Worm (Caenorhabditis elegans): ENCODE data around the gene B0507.1.
A peak's percentile ranks its signal among the peaks of the same experiment; 100 is the strongest.

Gene B0507.1

DNA sequence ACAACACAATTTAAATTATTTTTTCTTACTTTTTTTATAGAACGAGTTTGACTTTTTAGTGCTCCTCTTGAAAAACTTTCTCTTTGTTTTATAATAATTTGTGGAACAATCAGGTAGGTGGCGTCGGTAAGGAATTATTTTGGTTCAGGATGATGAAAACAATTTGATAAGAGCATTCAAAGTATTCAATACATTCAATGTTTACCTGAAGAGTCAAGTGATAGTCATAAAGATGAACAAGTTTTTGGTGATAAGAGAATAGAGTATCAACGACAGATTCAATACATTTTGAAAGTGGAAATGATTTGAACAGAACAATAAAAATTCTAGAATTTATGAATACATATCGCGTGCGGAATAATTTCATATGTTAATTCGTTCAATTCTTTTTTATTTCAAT, 8.9 kb upstream of the B0507.1 start:
- TF ChIP-seq ama-1 (optimal IDR thresholded peaks at IDR 0.05) (no peak), tra-4 (tag; optimal IDR thresholded peaks at IDR 0.05) (no peak), ets-7 (tag; optimal IDR thresholded peaks at IDR 0.05) (no peak), ceh-13 (GFP tag; optimal IDR thresholded peaks at IDR 0.05) (no peak), hmg-4 (GFP tag; optimal IDR thresholded peaks at IDR 0.05) (no peak), hnd-1 (tag; optimal IDR thresholded peaks at IDR 0.05) (no peak), tbx-11 (GFP tag; IDR thresholded peaks at IDR 0.05) (no peak), hmbx-1 (tag; optimal IDR thresholded peaks at IDR 0.05) (no peak), tbx-37 (GFP tag; conservative IDR thresholded peaks at IDR 0.05) (no peak), flt-1 (GFP tag; IDR thresholded peaks at IDR 0.05) (no peak), aly-1 (tag; optimal IDR thresholded peaks at IDR 0.05) (no peak), pes-1 (GFP tag; IDR thresholded peaks at IDR 0.05) (no peak), B0310.2 (tag; optimal IDR thresholded peaks at IDR 0.05) (no peak)

DNA sequence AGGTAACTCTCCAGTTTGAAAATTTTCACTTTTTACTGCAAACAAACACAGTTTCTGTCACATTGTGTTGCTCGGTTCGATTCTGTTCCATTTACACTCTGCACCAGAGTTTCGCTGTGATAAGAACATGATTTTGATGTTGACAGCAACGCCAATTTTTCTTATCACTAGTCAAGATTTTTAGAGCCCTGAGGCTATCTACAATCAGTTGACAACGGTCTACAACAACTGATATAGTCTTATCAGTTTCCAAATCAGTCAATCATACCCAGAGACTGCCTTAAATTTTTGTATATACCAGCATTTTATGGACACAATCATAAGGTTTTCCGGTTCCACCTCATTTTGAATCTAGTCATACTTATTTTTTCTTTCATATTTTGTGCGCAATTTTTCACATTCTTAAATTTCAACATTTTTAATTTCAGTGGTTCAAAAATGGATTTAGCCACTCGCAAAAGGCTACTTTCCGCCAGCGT, 7.8 kb upstream of the B0507.1 start, which contains the start of gene B0507.3:
Gene B0507.3, plus strand, starts transcription at position 429 of the 479 bp plus-strand sequence.
- no peak for TF ChIP-seq aly-1 (tag; optimal IDR thresholded peaks at IDR 0.05)
- TF ChIP-seq tra-4 (tag; optimal IDR thresholded peaks at IDR 0.05): no peak
- TF ChIP-seq tbx-37 (GFP tag; conservative IDR thresholded peaks at IDR 0.05): no peak
- TF ChIP-seq tbx-11 (GFP tag; IDR thresholded peaks at IDR 0.05): no peak
- no peak for TF ChIP-seq scrt-1 (GFP tag; IDR thresholded peaks at IDR 0.05)
- no peak for TF ChIP-seq hnd-1 (tag; optimal IDR thresholded peaks at IDR 0.05)
- TF ChIP-seq sea-1 (GFP tag; conservative IDR thresholded peaks at IDR 0.05): no peak
- no peak for TF ChIP-seq ets-7 (tag; optimal IDR thresholded peaks at IDR 0.05)
- no peak for TF ChIP-seq flt-1 (GFP tag; IDR thresholded peaks at IDR 0.05)

ce11 chrV:8769154-8769553, 7.2 kb upstream of the B0507.1 start:
- no peak for TF ChIP-seq ceh-13 (GFP tag; optimal IDR thresholded peaks at IDR 0.05)
- no peak for TF ChIP-seq ceh-36 (tag; optimal IDR thresholded peaks at IDR 0.05)
- TF ChIP-seq aly-1 (tag; optimal IDR thresholded peaks at IDR 0.05): no peak
- TF ChIP-seq F13C5.2 (tag; optimal IDR thresholded peaks at IDR 0.05): no peak
- TF ChIP-seq hnd-1 (tag; optimal IDR thresholded peaks at IDR 0.05): no peak
- TF ChIP-seq flt-1 (GFP tag; IDR thresholded peaks at IDR 0.05): no peak
- no peak for TF ChIP-seq tbx-37 (GFP tag; conservative IDR thresholded peaks at IDR 0.05)
- TF ChIP-seq hmg-4 (GFP tag; optimal IDR thresholded peaks at IDR 0.05): no peak
- TF ChIP-seq ama-1 (optimal IDR thresholded peaks at IDR 0.05): no peak
- TF ChIP-seq ets-7 (tag; optimal IDR thresholded peaks at IDR 0.05): no peak
- no peak for TF ChIP-seq sea-1 (GFP tag; conservative IDR thresholded peaks at IDR 0.05)

ce11 chrV:8771599-8771998, 4.8 kb upstream of the B0507.1 start, which contains the start of gene srx-115:
srx-115 (plus strand) TSS chrV:8771899.
- no peak for TF ChIP-seq hmbx-1 (tag; optimal IDR thresholded peaks at IDR 0.05)
- TF ChIP-seq sea-1 (GFP tag; conservative IDR thresholded peaks at IDR 0.05): no peak
- no peak for TF ChIP-seq ets-7 (tag; optimal IDR thresholded peaks at IDR 0.05)
- TF ChIP-seq ceh-36 (tag; optimal IDR thresholded peaks at IDR 0.05): no peak
- TF ChIP-seq B0310.2 (tag; optimal IDR thresholded peaks at IDR 0.05): no peak
- TF ChIP-seq scrt-1 (GFP tag; IDR thresholded peaks at IDR 0.05): no peak
- no peak for TF ChIP-seq hnd-1 (tag; optimal IDR thresholded peaks at IDR 0.05)

DNA sequence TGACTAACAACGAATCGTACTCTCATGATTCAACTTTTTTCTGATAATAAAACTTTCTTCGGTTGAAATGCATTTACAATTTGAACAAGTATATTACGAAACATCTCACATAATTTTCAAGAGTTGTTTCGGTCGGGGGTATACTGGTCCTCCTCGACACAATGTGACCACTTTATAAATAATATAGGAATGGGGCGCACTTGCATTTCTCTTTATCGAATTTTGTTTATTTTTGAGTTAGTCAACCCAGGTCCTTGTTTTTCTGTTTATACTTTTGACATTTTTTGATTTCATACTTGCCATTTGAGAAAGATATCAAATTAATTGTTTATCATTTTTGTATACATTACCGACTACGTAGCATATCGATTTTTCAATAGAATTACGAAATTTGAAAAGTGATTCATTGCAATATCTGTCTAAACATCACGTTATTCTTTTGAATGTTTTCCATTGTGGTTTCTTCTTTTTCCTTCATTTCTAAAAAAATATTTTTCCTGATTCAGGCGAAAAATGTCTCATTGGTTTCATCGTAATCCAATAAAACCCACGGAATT, 2.5 kb upstream of the B0507.1 start, which contains the start of gene B0507.2:
Gene B0507.2, plus strand, starts transcription at position 507 of the 557 bp plus-strand sequence.
- TF ChIP-seq ets-7 (tag; optimal IDR thresholded peaks at IDR 0.05) (no peak), hmbx-1 (tag; optimal IDR thresholded peaks at IDR 0.05) (no peak), tra-4 (tag; optimal IDR thresholded peaks at IDR 0.05) (no peak), ceh-13 (GFP tag; optimal IDR thresholded peaks at IDR 0.05) (no peak), B0310.2 (tag; optimal IDR thresholded peaks at IDR 0.05) (no peak), ama-1 (optimal IDR thresholded peaks at IDR 0.05) (no peak), tbx-37 (GFP tag; conservative IDR thresholded peaks at IDR 0.05) (no peak), pes-1 (GFP tag; IDR thresholded peaks at IDR 0.05) (no peak), ceh-36 (tag; optimal IDR thresholded peaks at IDR 0.05) (no peak), aly-1 (tag; optimal IDR thresholded peaks at IDR 0.05) (no peak), tbx-11 (GFP tag; IDR thresholded peaks at IDR 0.05) (no peak), hmg-4 (GFP tag; optimal IDR thresholded peaks at IDR 0.05) (no peak), sea-1 (GFP tag; conservative IDR thresholded peaks at IDR 0.05) (no peak), scrt-1 (GFP tag; IDR thresholded peaks at IDR 0.05) (no peak), flt-1 (GFP tag; IDR thresholded peaks at IDR 0.05) (no peak)

ce11 chrV:8781164-8781563, 4.8 kb downstream of the B0507.1 start:
- TF ChIP-seq F13C5.2 (tag; optimal IDR thresholded peaks at IDR 0.05) (no peak), ama-1 (optimal IDR thresholded peaks at IDR 0.05) (no peak), sea-1 (GFP tag; conservative IDR thresholded peaks at IDR 0.05) (no peak), ceh-36 (tag; optimal IDR thresholded peaks at IDR 0.05) (no peak), tra-4 (tag; optimal IDR thresholded peaks at IDR 0.05) (no peak), tbx-37 (GFP tag; conservative IDR thresholded peaks at IDR 0.05) (no peak), flt-1 (GFP tag; IDR thresholded peaks at IDR 0.05) (no peak), ceh-13 (GFP tag; optimal IDR thresholded peaks at IDR 0.05) (no peak), tbx-11 (GFP tag; IDR thresholded peaks at IDR 0.05) (no peak), ets-7 (tag; optimal IDR thresholded peaks at IDR 0.05) (no peak), scrt-1 (GFP tag; IDR thresholded peaks at IDR 0.05) (no peak)

DNA sequence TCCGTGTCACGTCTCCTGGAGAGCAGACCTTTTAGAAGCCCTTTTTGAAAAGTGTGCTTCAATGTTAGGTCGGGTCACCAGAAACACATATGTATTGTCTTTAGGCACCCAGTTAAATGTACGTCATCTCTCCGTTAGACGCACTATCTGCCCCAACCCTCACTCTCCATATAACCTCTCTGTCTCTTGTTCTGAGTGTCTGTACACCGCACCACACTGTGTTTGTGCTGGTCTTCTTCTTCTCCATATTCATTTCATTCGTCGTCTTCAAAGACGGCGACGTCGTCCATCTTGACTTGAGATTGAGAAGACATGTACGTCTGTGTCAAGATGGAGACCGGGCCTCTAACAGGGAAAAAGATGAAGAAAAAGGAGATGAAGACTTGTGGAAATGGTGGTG, 5.7 kb downstream of the B0507.1 start:
- TF ChIP-seq ceh-13 (GFP tag; optimal IDR thresholded peaks at IDR 0.05) (no peak), tbx-37 (GFP tag; conservative IDR thresholded peaks at IDR 0.05) (0 out of 2 replicates have a peak, but pooled peaks have one; percentile 10)

- TF ChIP-seq tbx-11 (GFP tag; IDR thresholded peaks at IDR 0.05): no peak
- TF ChIP-seq tra-4 (tag; optimal IDR thresholded peaks at IDR 0.05): no peak
- TF ChIP-seq hmg-4 (GFP tag; optimal IDR thresholded peaks at IDR 0.05): peak; percentile 45
Measured at ce11 chrV:8784485-8784884, 8.1 kb downstream of the B0507.1 start.

Measured in whole organism, early embryonic.